Fruit fly (Drosophila melanogaster) whole organism, prepupa: ENCODE results near the gene S-Lap1.

Source experiments
- Blimp-1 ChIP-seq: fragments of 200-800 bp; sonication (Bioruptor generic); optimal IDR thresholded peaks from 3 replicates; lab custom pipeline; 2017; ENCODE audit warnings: missing biosample characterization, missing genetic modification characterization, mild to moderate bottlenecking, moderate library complexity, missing genetic modification reagents
- CG10631 ChIP-seq: fragments of 200-800 bp; sonication (Bioruptor generic); optimal IDR thresholded peaks from 2 replicates; lab custom pipeline; 2016; ENCODE audit warnings: missing biosample characterization, missing genetic modification characterization
- CG10669 ChIP-seq: fragments of 200-800 bp; sonication (Bioruptor generic); optimal IDR thresholded peaks from 3 replicates; lab custom pipeline; 2018; ENCODE audit warnings: missing biosample characterization, mild to moderate bottlenecking, missing genetic modification characterization, moderate library complexity
- CG11902 ChIP-seq: fragments of 200-800 bp; sonication (Bioruptor generic); optimal IDR thresholded peaks from 3 replicates; lab custom pipeline; 2016; ENCODE audit warnings: missing biosample characterization, missing genetic modification characterization
- CG15336 ChIP-seq: fragments of 200-800 bp; sonication (Bioruptor generic); IDR thresholded peaks from 2 replicates; pipeline ENCODE4 v1.3.6; 2022; ENCODE audit warnings: missing biosample characterization, missing genetic modification characterization
- CG1621 ChIP-seq: fragments of 200-800 bp; sonication (Bioruptor generic); optimal IDR thresholded peaks from 3 replicates; lab custom pipeline; 2018; ENCODE audit warnings: missing biosample characterization, mild to moderate bottlenecking, missing genetic modification characterization
- CG16779 ChIP-seq: fragments of 200-800 bp; sonication (Bioruptor generic); optimal IDR thresholded peaks from 3 replicates; lab custom pipeline; 2017; ENCODE audit warnings: missing biosample characterization, mild to moderate bottlenecking, missing genetic modification characterization
- CG3032 ChIP-seq: fragments of 200-800 bp; optimal IDR thresholded peaks from 2 replicates; lab custom pipeline; 2019; ENCODE audit warnings: missing biosample characterization, mild to moderate bottlenecking, missing genetic modification characterization, moderate library complexity
- CG31627 ChIP-seq: fragments of 200-800 bp; sonication (Bioruptor generic); optimal IDR thresholded peaks from 3 replicates; lab custom pipeline; 2016; ENCODE audit warnings: missing biosample characterization, missing genetic modification characterization
- CG6276 ChIP-seq: fragments of 200-800 bp; sonication (Bioruptor generic); optimal IDR thresholded peaks from 2 replicates; lab custom pipeline; 2017; ENCODE audit warnings: missing biosample characterization, mild to moderate bottlenecking, missing genetic modification characterization
- CG6792 ChIP-seq: fragments of 200-800 bp; sonication (Bioruptor generic); optimal IDR thresholded peaks from 3 replicates; lab custom pipeline; 2016; ENCODE audit warnings: missing biosample characterization, missing genetic modification characterization
- CG6808 ChIP-seq: fragments of 200-800 bp; sonication (Bioruptor generic); optimal IDR thresholded peaks from 3 replicates; lab custom pipeline; 2017; ENCODE audit warnings: missing biosample characterization, missing genetic modification characterization, mild to moderate bottlenecking, moderate library complexity, missing genetic modification reagents
- CG6854 ChIP-seq: fragments of 200-800 bp; sonication (Bioruptor generic); optimal IDR thresholded peaks from 2 replicates; lab custom pipeline; 2017; ENCODE audit warnings: missing biosample characterization, mild to moderate bottlenecking, missing genetic modification characterization
- CG8119 ChIP-seq: fragments of 200-800 bp; sonication (Bioruptor generic); IDR thresholded peaks from 3 replicates; pipeline ENCODE4 v1.3.6; 2022; ENCODE audit warnings: missing biosample characterization, missing genetic modification characterization
- CG8319 ChIP-seq: fragments of 200-800 bp; sonication (Bioruptor generic); optimal IDR thresholded peaks from 3 replicates; lab custom pipeline; 2016; ENCODE audit warnings: missing biosample characterization, missing genetic modification characterization
- CG8632 ChIP-seq: fragments of 200-800 bp; sonication (Bioruptor generic); optimal IDR thresholded peaks from 3 replicates; lab custom pipeline; 2016; ENCODE audit warnings: missing biosample characterization, missing genetic modification characterization
- CG9139 ChIP-seq: fragments of 200-800 bp; sonication (Bioruptor generic); optimal IDR thresholded peaks from 3 replicates; lab custom pipeline; 2017; ENCODE audit warnings: missing biosample characterization, mild to moderate bottlenecking, missing genetic modification characterization
- Ets21C ChIP-seq: fragments of 200-800 bp; sonication (Bioruptor generic); optimal IDR thresholded peaks from 3 replicates; lab custom pipeline; 2016; ENCODE audit warnings: missing biosample characterization, missing genetic modification characterization
- Ets96B ChIP-seq: fragments of 200-800 bp; optimal IDR thresholded peaks from 2 replicates; lab custom pipeline; 2019; ENCODE audit warnings: missing biosample characterization, mild to moderate bottlenecking, missing genetic modification characterization, moderate library complexity
- Gug ChIP-seq: fragments of 200-800 bp; sonication (Bioruptor generic); IDR thresholded peaks from 2 replicates; pipeline ENCODE4 v1.3.6; 2022; ENCODE audit warnings: missing biosample characterization, missing genetic modification characterization
- Hr38 ChIP-seq: sonication (Bioruptor generic); optimal IDR thresholded peaks from 2 replicates; lab custom pipeline; 2016; ENCODE audit warnings: missing biosample characterization, missing genetic modification characterization
- Hr39 ChIP-seq: fragments of 200-800 bp; sonication (Bioruptor generic); optimal IDR thresholded peaks from 2 replicates; lab custom pipeline; 2016; ENCODE audit warnings: missing biosample characterization, missing genetic modification characterization
- Hr4 ChIP-seq: fragments of 200-800 bp; sonication (Bioruptor generic); optimal IDR thresholded peaks from 3 replicates; lab custom pipeline; 2016; ENCODE audit warnings: missing biosample characterization, missing genetic modification characterization
- Lpt ChIP-seq: fragments of 200-800 bp; sonication (Bioruptor generic); optimal IDR thresholded peaks from 3 replicates; lab custom pipeline; 2016; ENCODE audit warnings: missing biosample characterization, missing genetic modification characterization
- Met ChIP-seq: fragments of 200-800 bp; sonication (Bioruptor generic); optimal IDR thresholded peaks from 3 replicates; lab custom pipeline; 2016; ENCODE audit warnings: missing biosample characterization, missing genetic modification characterization
- OdsH ChIP-seq: fragments of 200-800 bp; sonication (Bioruptor generic); optimal IDR thresholded peaks from 3 replicates; lab custom pipeline; 2016; ENCODE audit warnings: missing biosample characterization, missing genetic modification characterization
- Smox ChIP-seq: fragments of 200-800 bp; sonication (Bioruptor generic); optimal IDR thresholded peaks from 3 replicates; lab custom pipeline; 2016; ENCODE audit warnings: missing biosample characterization, missing genetic modification characterization
- Sox102F ChIP-seq: fragments of 200-800 bp; sonication (Bioruptor generic); optimal IDR thresholded peaks from 2 replicates; lab custom pipeline; 2016; ENCODE audit warnings: missing biosample characterization, mild to moderate bottlenecking, missing genetic modification characterization
- Sox14 ChIP-seq: fragments of 200-800 bp; sonication (Bioruptor generic); optimal IDR thresholded peaks from 3 replicates; lab custom pipeline; 2016; ENCODE audit warnings: missing biosample characterization, missing genetic modification characterization
- Sox15 ChIP-seq: fragments of 200-800 bp; sonication (Bioruptor generic); optimal IDR thresholded peaks from 3 replicates; lab custom pipeline; 2016; ENCODE audit warnings: missing biosample characterization, missing genetic modification characterization
- achi ChIP-seq: fragments of 200-800 bp; sonication (Bioruptor generic); optimal IDR thresholded peaks from 3 replicates; lab custom pipeline; 2016; ENCODE audit warnings: missing biosample characterization, missing genetic modification characterization
- acj6 ChIP-seq: fragments of 200-800 bp; sonication (Bioruptor generic); optimal IDR thresholded peaks from 3 replicates; lab custom pipeline; 2016; ENCODE audit warnings: missing biosample characterization, missing genetic modification characterization
- cyc ChIP-seq: fragments of 200-800 bp; sonication (Bioruptor generic); optimal IDR thresholded peaks from 3 replicates; lab custom pipeline; 2016; ENCODE audit warnings: missing biosample characterization, missing genetic modification characterization
- dsx ChIP-seq: fragments of 200-800 bp; optimal IDR thresholded peaks from 3 replicates; lab custom pipeline; 2019; ENCODE audit warnings: missing biosample characterization, mild to moderate bottlenecking, missing genetic modification characterization, moderate library complexity; ENCODE audit not compliant: poor library complexity, severe bottlenecking
- eg ChIP-seq: fragments of 200-800 bp; sonication (Bioruptor generic); IDR thresholded peaks from 3 replicates; pipeline ENCODE4 v1.3.6; 2022; ENCODE audit warnings: missing biosample characterization, missing genetic modification characterization
- esn ChIP-seq: fragments of 200-800 bp; sonication (Bioruptor generic); optimal IDR thresholded peaks from 2 replicates; lab custom pipeline; 2016; ENCODE audit warnings: missing biosample characterization, mild to moderate bottlenecking, missing genetic modification characterization, moderate library complexity
- fd59A ChIP-seq: fragments of 200-800 bp; sonication (Bioruptor generic); optimal IDR thresholded peaks from 2 replicates; lab custom pipeline; 2017; ENCODE audit warnings: missing biosample characterization, mild to moderate bottlenecking, missing genetic modification characterization, missing genetic modification reagents
- fd85E ChIP-seq: fragments of 200-800 bp; sonication (Bioruptor generic); optimal IDR thresholded peaks from 3 replicates; lab custom pipeline; 2016; ENCODE audit warnings: missing biosample characterization, missing genetic modification characterization
- lz ChIP-seq: fragments of 200-800 bp; sonication (Bioruptor generic); optimal IDR thresholded peaks from 3 replicates; lab custom pipeline; 2016; ENCODE audit warnings: missing biosample characterization, missing genetic modification characterization
- net ChIP-seq: fragments of 200-800 bp; sonication (Bioruptor generic); optimal IDR thresholded peaks from 3 replicates; lab custom pipeline; 2016; ENCODE audit warnings: missing biosample characterization, missing genetic modification characterization
- pdm3 ChIP-seq: fragments of 200-800 bp; sonication (Bioruptor generic); optimal IDR thresholded peaks from 3 replicates; lab custom pipeline; 2016; ENCODE audit warnings: missing biosample characterization, missing genetic modification characterization
- salr ChIP-seq, 2 experiments: fragments of 200-800 bp; sonication (Bioruptor generic); optimal IDR thresholded peaks; 3 replicates each; lab custom pipeline; 2016 to 2018; ENCODE audit warnings: missing biosample characterization in 2 of 2, missing genetic modification characterization in 2 of 2, mild to moderate bottlenecking in 1 of 2
- spab ChIP-seq: fragments of 200-800 bp; sonication (Bioruptor generic); optimal IDR thresholded peaks from 2 replicates; lab custom pipeline; 2017; ENCODE audit warnings: missing biosample characterization, mild to moderate bottlenecking, missing genetic modification characterization, missing genetic modification reagents
- ss ChIP-seq, 2 experiments: fragments of 200-800 bp; sonication (Bioruptor generic); optimal IDR thresholded peaks; 2 replicates in 1 of 2; 3 replicates in 1 of 2; lab custom pipeline; 2017 to 2018; ENCODE audit warnings: mild to moderate bottlenecking in 2 of 2, missing biosample characterization in 2 of 2, missing genetic modification characterization in 2 of 2, moderate library complexity in 1 of 2
- svp ChIP-seq: fragments of 200-800 bp; sonication (Bioruptor generic); peaks from one replicate; lab custom pipeline; 2016; ENCODE audit warnings: missing biosample characterization, missing genetic modification characterization
- topi ChIP-seq: fragments of 200-800 bp; sonication (Bioruptor generic); optimal IDR thresholded peaks from 3 replicates; lab custom pipeline; 2016; ENCODE audit warnings: missing biosample characterization, missing genetic modification characterization
- vri ChIP-seq: fragments of 200-800 bp; sonication (Bioruptor generic); optimal IDR thresholded peaks from 3 replicates; lab custom pipeline; 2016; ENCODE audit warnings: missing biosample characterization, mild to moderate bottlenecking, missing genetic modification characterization

S-Lap1 gene

DNA sequence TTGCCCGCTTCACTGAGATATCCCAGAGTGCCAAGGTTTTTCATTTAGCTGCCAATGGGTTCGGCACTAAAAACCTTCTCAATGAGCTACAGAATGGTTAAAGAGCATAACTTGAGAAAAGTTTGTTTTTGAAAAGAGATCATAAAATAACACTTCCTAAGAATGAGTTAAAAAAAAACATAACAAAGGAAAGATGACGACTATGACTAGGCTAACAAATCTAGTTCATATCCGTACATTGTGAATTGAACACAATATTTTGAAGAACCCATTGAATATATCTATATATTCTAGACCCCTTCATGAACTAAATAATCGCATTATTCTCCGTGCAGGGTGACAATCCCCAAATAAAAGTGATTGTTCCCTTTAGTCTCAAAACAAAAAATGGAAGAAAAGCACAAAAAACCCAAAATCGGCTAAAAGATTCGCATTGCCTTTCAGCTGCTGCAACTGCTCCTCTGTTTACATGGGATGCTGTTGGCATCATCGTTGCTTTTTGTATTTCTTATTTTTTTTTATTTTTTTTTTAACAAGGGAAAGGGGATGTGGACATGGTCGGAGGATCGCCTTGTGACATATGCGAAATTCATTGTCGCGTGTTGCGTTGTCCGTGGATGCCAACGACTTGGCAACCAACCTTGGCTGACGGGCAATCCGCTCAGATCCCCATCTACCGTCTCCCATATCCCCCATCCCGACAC lies 39.8 kb downstream of the S-Lap1 start (continued):
- TF ChIP-seq CG6792 (GFP tag; lab: Kevin White, UChicago) (peak; percentile 90), CG8119 (GFP tag; lab: Robert Waterston, UW) (no peak), cyc (GFP tag; lab: Kevin White, UChicago) (peak; percentile 95), CG8319 (GFP tag; lab: Kevin White, UChicago) (peak; percentile 93), CG10631 (peak; percentile 70), CG3032 (tag; lab: Kevin White, UChicago) (peak; percentile 73), Sox15 (peak; percentile 97), vri (GFP tag; lab: Kevin White, UChicago) (peak; percentile 84), Blimp-1 (peak; percentile 85), lz (GFP tag; lab: Kevin White, UChicago) (peak; percentile 91), ss (GFP tag; optimal IDR thresholded peaks at IDR 0.05; lab: Kevin White, UChicago) (peak; percentile 63 to 73), Hr38 (GFP tag; lab: Kevin White, UChicago) (no peak)

dm6 chr3L:8657429-8657754 lies 40.4 kb downstream of the S-Lap1 start:
- TF ChIP-seq Sox15 (peak; percentile 81), CG15336 (GFP tag; lab: Robert Waterston, UW) (peak; percentile 73), salr (GFP tag; optimal IDR thresholded peaks at IDR 0.05; lab: Kevin White, UChicago) (peak in 1 of 2 experiments; percentile 73), cyc (GFP tag; lab: Kevin White, UChicago) (peak; percentile 91), Gug (GFP tag; lab: Robert Waterston, UW) (peak; percentile 36; the same call in 1 of the 2 replicates), CG16779 (tag; lab: Kevin White, UChicago) (peak; percentile 78), CG1621 (tag; lab: Kevin White, UChicago) (peak; percentile 81), Blimp-1 (peak; percentile 53), lz (GFP tag; lab: Kevin White, UChicago) (peak; percentile 89), spab (GFP tag; lab: Kevin White, UChicago) (peak; percentile 86), CG6808 (GFP tag; lab: Kevin White, UChicago) (peak; percentile 88), CG9139 (GFP tag; lab: Kevin White, UChicago) (peak; percentile 64), CG8119 (GFP tag; lab: Robert Waterston, UW) (peak; percentile 52; the same call in 2 of the 3 replicates), Sox14 (GFP tag; lab: Kevin White, UChicago) (peak; percentile 82), CG6276 (GFP tag; lab: Kevin White, UChicago) (peak; percentile 53), svp (GFP tag; lab: Kevin White, UChicago) (peak; percentile 97), CG8632 (GFP tag; lab: Kevin White, UChicago) (peak; percentile 87), CG11902 (GFP tag; lab: Kevin White, UChicago) (peak; percentile 90), CG31627 (GFP tag; lab: Kevin White, UChicago) (peak; percentile 79), fd85E (GFP tag; lab: Kevin White, UChicago) (peak; percentile 28), Hr39 (peak; percentile 86), esn (GFP tag; lab: Kevin White, UChicago) (peak; percentile 89), eg (peak; percentile 71), CG10669 (GFP tag; lab: Kevin White, UChicago) (peak; percentile 86), Sox102F (GFP tag; lab: Kevin White, UChicago) (peak; percentile 81), fd59A (GFP tag; lab: Kevin White, UChicago) (peak; percentile 84), OdsH (GFP tag; lab: Kevin White, UChicago) (peak; percentile 83), Smox (GFP tag; lab: Kevin White, UChicago) (peak; percentile 84), CG6854 (GFP tag; lab: Kevin White, UChicago) (peak; percentile 60), pdm3 (GFP tag; lab: Kevin White, UChicago) (peak; percentile 82), CG6792 (GFP tag; lab: Kevin White, UChicago) (peak; percentile 90), net (GFP tag; lab: Kevin White, UChicago) (peak; percentile 81), Met (GFP tag; lab: Kevin White, UChicago) (peak; percentile 86), Ets96B (peak; percentile 91), CG8319 (GFP tag; lab: Kevin White, UChicago) (peak; percentile 77), Lpt (GFP tag; lab: Kevin White, UChicago) (no peak), dsx (GFP tag; lab: Kevin White, UChicago) (peak; percentile 91), vri (GFP tag; lab: Kevin White, UChicago) (peak; percentile 72), topi (GFP tag; lab: Kevin White, UChicago) (peak; percentile 91), acj6 (GFP tag; lab: Kevin White, UChicago) (peak; percentile 81), Ets21C (GFP tag; lab: Kevin White, UChicago) (peak; percentile 79), Hr4 (peak; percentile 50), achi (GFP tag; lab: Kevin White, UChicago) (peak; percentile 79), CG10631 (peak; percentile 89)
